Fruit fly (Drosophila melanogaster): Measurements from ENCODE around the gene upd3.

upd3 gene

DNA sequence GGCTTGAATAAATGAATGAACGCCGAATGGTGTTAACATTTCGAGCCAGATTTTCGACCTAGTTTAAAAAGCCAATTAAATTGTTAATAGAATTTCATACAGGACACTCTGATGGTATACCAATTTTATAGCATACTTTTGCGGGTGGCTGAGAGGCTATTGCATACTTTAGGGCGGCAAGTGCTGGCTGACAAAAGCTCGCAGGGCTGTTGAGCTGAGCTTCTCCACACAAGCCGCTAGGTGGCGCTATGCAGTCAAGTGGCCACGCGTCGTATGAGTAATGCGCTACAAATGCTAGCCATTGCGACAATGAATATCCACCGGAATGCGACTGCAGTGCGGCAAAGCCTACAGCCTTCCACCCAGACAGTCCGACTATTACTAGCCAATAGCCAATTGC lies 37.7 kb upstream of the upd3 start (continued):
- TF ChIP-seq CG13296 (GFP tag; optimal IDR thresholded peaks at IDR 0.05) (no peak), CG1024 (GFP tag; IDR thresholded peaks at IDR 0.05) (no peak), CG32532 (GFP tag; IDR thresholded peaks at IDR 0.05) (peak; percentile 61), Mes4 (GFP tag; optimal IDR thresholded peaks at IDR 0.05) (no peak), CG8359 (GFP tag; optimal IDR thresholded peaks at IDR 0.05; ENCODE audit: borderline replicate concordance) (no peak), nau (GFP tag; optimal IDR thresholded peaks at IDR 0.05) (no peak), tna (GFP tag; IDR thresholded peaks at IDR 0.05; ENCODE audit: partially characterized antibody) (no peak), dan (GFP tag; IDR thresholded peaks at IDR 0.05) (no peak), CG2712 (tag; optimal IDR thresholded peaks at IDR 0.05) (peak; percentile 27), CG3995 (GFP tag; optimal IDR thresholded peaks at IDR 0.05) (no peak), CG7839 (tag; optimal IDR thresholded peaks at IDR 0.05) (peak; percentile 11), CG14667 (GFP tag; IDR thresholded peaks at IDR 0.05) (no peak), Jarid2 (GFP tag; optimal IDR thresholded peaks at IDR 0.05) (no peak), CG7928 (GFP tag; optimal IDR thresholded peaks at IDR 0.05) (no peak), CG11723 (GFP tag; optimal IDR thresholded peaks at IDR 0.05) (no peak), pan (optimal IDR thresholded peaks at IDR 0.05) (no peak), pan (GFP tag; optimal IDR thresholded peaks at IDR 0.05 in 1 of 2, IDR thresholded peaks at IDR 0.05 in 1 of 2) (peak in 1 of 2 experiments; percentile 19), D (optimal IDR thresholded peaks at IDR 0.05) (no peak), D (GFP tag; optimal IDR thresholded peaks at IDR 0.05) (no peak), CG17829 (tag; optimal IDR thresholded peaks at IDR 0.05) (peak; percentile 30), h (optimal IDR thresholded peaks at IDR 0.05) (no peak), her (GFP tag; optimal IDR thresholded peaks at IDR 0.05) (no peak), Meics (GFP tag; optimal IDR thresholded peaks at IDR 0.05) (no peak), Side (GFP tag; optimal IDR thresholded peaks at IDR 0.05) (no peak), Eip74EF (GFP tag; optimal IDR thresholded peaks at IDR 0.05) (no peak), danr (GFP tag; IDR thresholded peaks at IDR 0.05) (no peak), CG4360 (GFP tag; IDR thresholded peaks at IDR 0.05) (no peak), lov (optimal IDR thresholded peaks at IDR 0.05) (no peak), lov (GFP tag; IDR thresholded peaks at IDR 0.05) (no peak), CG10147 (GFP tag; optimal IDR thresholded peaks at IDR 0.05) (no peak), Max (GFP tag; optimal IDR thresholded peaks at IDR 0.05) (no peak), ttk (GFP tag; IDR thresholded peaks at IDR 0.05) (no peak; the same call in 1 of the 2 replicates), CG18764 (GFP tag; optimal IDR thresholded peaks at IDR 0.05) (no peak), Vsx1 (GFP tag; optimal IDR thresholded peaks at IDR 0.05) (no peak), CG10431 (GFP tag; optimal IDR thresholded peaks at IDR 0.05) (no peak), mam (GFP tag; optimal IDR thresholded peaks at IDR 0.05) (peak; percentile 36), CG8478 (optimal IDR thresholded peaks at IDR 0.05) (no peak), CrebB (tag; optimal IDR thresholded peaks at IDR 0.05) (no peak), Dref (GFP tag; IDR thresholded peaks at IDR 0.05) (no peak), slou (GFP tag; optimal IDR thresholded peaks at IDR 0.05) (no peak), grn (GFP tag; optimal IDR thresholded peaks at IDR 0.05) (no peak), CG7987 (GFP tag; optimal IDR thresholded peaks at IDR 0.05) (no peak), CG18619 (GFP tag; optimal IDR thresholded peaks at IDR 0.05) (no peak), nom (GFP tag; optimal IDR thresholded peaks at IDR 0.05) (no peak), kni (GFP tag; optimal IDR thresholded peaks at IDR 0.05) (no peak), MBD-R2 (GFP tag; IDR thresholded peaks at IDR 0.05) (no peak), CG3281 (GFP tag; optimal IDR thresholded peaks at IDR 0.05) (no peak), CG4707 (GFP tag; optimal IDR thresholded peaks at IDR 0.05) (no peak), CG17186 (GFP tag; optimal IDR thresholded peaks at IDR 0.05) (no peak), schlank (tag; optimal IDR thresholded peaks at IDR 0.05) (no peak), gcm (GFP tag; optimal IDR thresholded peaks at IDR 0.05) (no peak), trh (GFP tag; optimal IDR thresholded peaks at IDR 0.05) (no peak), CG15269 (tag; optimal IDR thresholded peaks at IDR 0.05) (no peak)
